Worm (Caenorhabditis elegans): Measurements from ENCODE around the gene C04G6.13.

DNA sequence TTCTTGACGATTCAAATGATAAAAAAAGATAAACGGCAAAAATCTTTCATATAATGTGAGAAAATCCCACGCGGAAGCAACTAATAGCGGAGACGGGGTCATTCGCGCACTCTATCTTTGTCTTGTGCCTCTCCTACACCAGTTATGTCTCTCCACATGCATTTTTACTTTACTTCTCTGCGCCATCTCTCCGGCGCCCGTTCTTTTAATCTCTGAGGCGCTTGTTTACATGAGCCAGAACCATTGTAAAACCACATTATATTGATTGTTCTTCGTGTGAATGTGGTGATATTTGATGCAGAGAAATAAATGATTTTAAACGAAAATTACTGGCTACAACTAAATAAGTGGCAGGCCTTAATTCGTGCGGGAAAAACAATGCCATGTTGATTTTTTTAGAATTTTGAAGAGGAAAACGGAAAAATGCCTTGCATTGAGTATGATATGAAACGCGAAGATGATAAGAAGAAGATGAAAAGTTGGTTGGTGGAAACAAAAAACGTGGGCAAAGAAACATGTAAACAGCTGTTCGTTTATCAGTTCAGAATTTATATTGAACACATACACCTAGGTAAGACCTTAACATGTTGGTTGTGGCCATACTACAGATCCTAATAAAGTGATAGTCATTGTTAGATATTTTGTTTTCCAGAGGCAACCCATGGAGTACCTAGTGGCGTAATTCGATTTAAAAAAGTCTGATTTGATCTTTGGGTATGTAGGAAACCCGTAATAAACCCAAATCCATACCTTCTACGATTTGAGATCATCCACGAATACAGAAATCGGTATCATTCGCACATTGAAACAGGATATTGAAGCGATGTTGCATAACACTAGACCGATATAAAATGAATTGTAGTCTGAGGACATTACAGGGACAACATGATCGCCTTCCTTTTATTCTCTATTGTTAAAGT, 1.4 kb upstream of the C04G6.13 start, which contains the start of gene C04G6.2:
- TF ChIP-seq ama-1 (optimal IDR thresholded peaks at IDR 0.05), result no peak
- TF ChIP-seq ets-5 (GFP tag; IDR thresholded peaks at IDR 0.05), result no peak
- peak; percentile 74 for TF ChIP-seq nhr-20 (tag; optimal IDR thresholded peaks at IDR 0.05)
- peak; percentile 29 for TF ChIP-seq snpc-4 (tag; optimal IDR thresholded peaks at IDR 0.05)
- no peak for TF ChIP-seq lin-15B (tag; optimal IDR thresholded peaks at IDR 0.05)
- no peak for TF ChIP-seq zip-4 (GFP tag; optimal IDR thresholded peaks at IDR 0.05)
